Worm (Caenorhabditis elegans) whole organism, mixed stage, embryonic: Measurements from ENCODE around the gene idpp-15.

ENCODE experiments used
- M03D4.4 ChIP-seq: sonication (generic microtip); optimal IDR thresholded peaks from 2 replicates; lab custom pipeline; 2017; ENCODE audit warnings: mild to moderate bottlenecking, missing genetic modification characterization, missing compliant biosample characterization
- ceh-39 ChIP-seq: fragments of 150-350 bp; optimal IDR thresholded peaks from 2 replicates; lab custom pipeline; 2014; ENCODE audit warnings: missing biosample characterization, missing genetic modification characterization
- ceh-43 ChIP-seq: fragments of 200-800 bp; sonication (Bioruptor generic); optimal IDR thresholded peaks from 2 replicates; lab custom pipeline; 2018; ENCODE audit warnings: mild to moderate bottlenecking, missing genetic modification characterization, moderate library complexity, missing compliant biosample characterization
- ceh-83 ChIP-seq: fragments of 200-800 bp; sonication (Bioruptor generic); optimal IDR thresholded peaks from 2 replicates; lab custom pipeline; 2018; ENCODE audit warnings: mild to moderate bottlenecking, missing genetic modification characterization, missing compliant biosample characterization
- ces-1 ChIP-seq: fragments of 150-350 bp; optimal IDR thresholded peaks from 2 replicates; lab custom pipeline; 2014; ENCODE audit warnings: missing biosample characterization, missing genetic modification reagents, missing genetic modification characterization
- cnd-1 ChIP-seq: fragments of 200-800 bp; sonication (Bioruptor generic); optimal IDR thresholded peaks from 2 replicates; lab custom pipeline; 2018; ENCODE audit warnings: mild to moderate bottlenecking, missing genetic modification characterization, missing compliant biosample characterization
- elt-1 ChIP-seq: sonication (generic microtip); optimal IDR thresholded peaks from 2 replicates; lab custom pipeline; 2017; ENCODE audit warnings: missing genetic modification characterization, mild to moderate bottlenecking, missing compliant biosample characterization, antibody characterized with exemption, moderate library complexity, borderline replicate concordance; ENCODE audit not compliant: insufficient read depth
- elt-3 ChIP-seq: fragments of 150-350 bp; optimal IDR thresholded peaks from 2 replicates; lab custom pipeline; 2014; ENCODE audit warnings: missing biosample characterization, missing genetic modification characterization
- flh-1 ChIP-seq: fragments of 200-800 bp; sonication (Bioruptor generic); optimal IDR thresholded peaks from 2 replicates; lab custom pipeline; 2018; ENCODE audit warnings: mild to moderate bottlenecking, missing genetic modification characterization, moderate library complexity, missing compliant biosample characterization
- ham-2 ChIP-seq: fragments of 200-800 bp; sonication (Bioruptor generic); optimal IDR thresholded peaks from 2 replicates; lab custom pipeline; 2018; ENCODE audit warnings: mild to moderate bottlenecking, missing genetic modification characterization, missing compliant biosample characterization
- hlh-1 ChIP-seq: fragments of 150-350 bp; optimal IDR thresholded peaks from 2 replicates; lab custom pipeline; 2014; ENCODE audit warnings: missing biosample characterization, missing genetic modification reagents, missing genetic modification characterization
- lin-13 ChIP-seq: fragments of 150-350 bp; optimal IDR thresholded peaks from 2 replicates; lab custom pipeline; 2014; ENCODE audit warnings: missing biosample characterization, missing genetic modification characterization
- lin-32 ChIP-seq: fragments of 200-800 bp; sonication (Bioruptor generic); optimal IDR thresholded peaks from 2 replicates; lab custom pipeline; 2018; ENCODE audit warnings: mild to moderate bottlenecking, missing genetic modification characterization, missing compliant biosample characterization
- lsy-2 ChIP-seq: fragments of 150-350 bp; optimal IDR thresholded peaks from 2 replicates; lab custom pipeline; 2014; ENCODE audit warnings: missing biosample characterization, missing genetic modification characterization
- mab-5 ChIP-seq: fragments of 150-350 bp; optimal IDR thresholded peaks from 2 replicates; lab custom pipeline; 2014; ENCODE audit warnings: missing biosample characterization, missing genetic modification characterization
- mep-1 ChIP-seq: fragments of 150-350 bp; optimal IDR thresholded peaks from 2 replicates; lab custom pipeline; 2017; ENCODE audit warnings: missing biosample characterization, missing genetic modification reagents, missing genetic modification characterization, inconsistent platforms
- mls-2 ChIP-seq: sonication (generic microtip); optimal IDR thresholded peaks from 2 replicates; lab custom pipeline; 2016; ENCODE audit warnings: mild to moderate bottlenecking, missing genetic modification characterization, moderate library complexity, missing compliant biosample characterization
- nhr-12 ChIP-seq: fragments of 150-350 bp; optimal IDR thresholded peaks from 2 replicates; lab custom pipeline; 2014; ENCODE audit warnings: missing biosample characterization, missing genetic modification characterization
- nhr-2 ChIP-seq: fragments of 150-350 bp; optimal IDR thresholded peaks from 2 replicates; lab custom pipeline; 2014; ENCODE audit warnings: missing biosample characterization, missing genetic modification characterization
- nhr-76 ChIP-seq: sonication (generic microtip); optimal IDR thresholded peaks from 2 replicates; lab custom pipeline; 2017; ENCODE audit warnings: missing biosample characterization, missing genetic modification characterization
- pha-4 ChIP-seq: fragments of 150-350 bp; optimal IDR thresholded peaks from 2 replicates; lab custom pipeline; 2018; ENCODE audit warnings: missing biosample characterization, missing genetic modification reagents, missing genetic modification characterization
- snpc-4 ChIP-seq: fragments of 150-350 bp; optimal IDR thresholded peaks from 2 replicates; lab custom pipeline; 2014; ENCODE audit warnings: missing biosample characterization, missing genetic modification characterization
- sptf-1 ChIP-seq: sonication (generic microtip); optimal IDR thresholded peaks from 2 replicates; lab custom pipeline; 2017; ENCODE audit warnings: mild to moderate bottlenecking, missing genetic modification characterization, moderate library complexity, missing compliant biosample characterization
- tbx-8 ChIP-seq: fragments of 200-800 bp; sonication (Bioruptor generic); optimal IDR thresholded peaks from 2 replicates; lab custom pipeline; 2018; ENCODE audit warnings: mild to moderate bottlenecking, missing genetic modification characterization, moderate library complexity, missing compliant biosample characterization
- unc-120 ChIP-seq: sonication (generic microtip); optimal IDR thresholded peaks from 2 replicates; lab custom pipeline; 2017; ENCODE audit warnings: missing genetic modification characterization, missing compliant biosample characterization; ENCODE audit not compliant: poor library complexity, severe bottlenecking
- unc-39 ChIP-seq: fragments of 150-350 bp; optimal IDR thresholded peaks from 2 replicates; lab custom pipeline; 2014; ENCODE audit warnings: missing biosample characterization, missing genetic modification characterization
- unc-62 ChIP-seq: fragments of 150-350 bp; optimal IDR thresholded peaks from 2 replicates; lab custom pipeline; 2014; ENCODE audit warnings: missing biosample characterization, missing genetic modification reagents, missing genetic modification characterization
- zip-8 ChIP-seq: fragments of 150-350 bp; optimal IDR thresholded peaks from 2 replicates; lab custom pipeline; 2014; ENCODE audit warnings: missing biosample characterization, missing genetic modification characterization

idpp-15 gene

ce11 chrIII:8524773-8525172 is at the start of gene idpp-15:
Gene idpp-15 (plus strand): TSS chrIII:8525073.
- no peak for TF ChIP-seq M03D4.4 (tag; lab: Kevin White, UChicago)
- TF ChIP-seq flh-1 (GFP tag; lab: Kevin White, UChicago), result no peak
- no peak for TF ChIP-seq ceh-39 (tag; lab: Kevin White, UChicago)

ce11 chrIII:8479322-8479864 is 45.5 kb upstream of the idpp-15 start:
- TF ChIP-seq pha-4 (tag; lab: Kevin White, UChicago), result no peak
- no peak for TF ChIP-seq sptf-1
- no peak for TF ChIP-seq snpc-4 (tag; lab: Kevin White, UChicago)
- TF ChIP-seq unc-39 (tag; lab: Kevin White, UChicago), result no peak
- TF ChIP-seq lin-13, result no peak
- no peak for TF ChIP-seq lsy-2 (tag; lab: Kevin White, UChicago)
- TF ChIP-seq mls-2 (tag; lab: Kevin White, UChicago), result no peak
- TF ChIP-seq ceh-83, result no peak
- TF ChIP-seq nhr-76, result no peak
- no peak for TF ChIP-seq unc-62 (GFP tag; lab: Kevin White, UChicago)
- no peak for TF ChIP-seq cnd-1 (tag; lab: Kevin White, UChicago)
- TF ChIP-seq mab-5 (tag; lab: Kevin White, UChicago), result no peak
- no peak for TF ChIP-seq nhr-2 (tag; lab: Kevin White, UChicago)

- TF ChIP-seq unc-39 (tag; lab: Kevin White, UChicago) (no peak), lin-13 (no peak), sptf-1 (no peak), ceh-43 (GFP tag; lab: Kevin White, UChicago) (no peak), hlh-1 (peak; percentile 85)
- TF ChIP-seq, all 35 proteins: peak for 1
These were observed 44.5 kb upstream of the idpp-15 start, which contains the start of gene F42H10.6 for ce11 chrIII:8480355-8480754. Gene F42H10.6 (minus strand): TSS chrIII:8480455.

- TF ChIP-seq lin-32 (GFP tag; lab: Kevin White, UChicago), result no peak
- no peak for TF ChIP-seq ces-1 (GFP tag; lab: Kevin White, UChicago)
- TF ChIP-seq lin-13, result no peak
- TF ChIP-seq flh-1 (GFP tag; lab: Kevin White, UChicago), result no peak
- no peak for TF ChIP-seq mab-5 (tag; lab: Kevin White, UChicago)
- TF ChIP-seq ceh-43 (GFP tag; lab: Kevin White, UChicago), result no peak
- TF ChIP-seq unc-62 (GFP tag; lab: Kevin White, UChicago), result no peak
- TF ChIP-seq ceh-83, result no peak
- no peak for TF ChIP-seq snpc-4 (tag; lab: Kevin White, UChicago)
- TF ChIP-seq ham-2 (GFP tag; lab: Kevin White, UChicago), result no peak
- no peak for TF ChIP-seq nhr-2 (tag; lab: Kevin White, UChicago)
- TF ChIP-seq nhr-12 (tag; lab: Kevin White, UChicago), result no peak
- TF ChIP-seq hlh-1, result no peak
- no peak for TF ChIP-seq elt-1 (tag; lab: Kevin White, UChicago)
- no peak for TF ChIP-seq nhr-76
- no peak for TF ChIP-seq M03D4.4 (tag; lab: Kevin White, UChicago)
- no peak for TF ChIP-seq lsy-2 (tag; lab: Kevin White, UChicago)
- TF ChIP-seq ceh-39 (tag; lab: Kevin White, UChicago), result no peak
These were observed 41.0 kb upstream of the idpp-15 start, which contains the start of gene F42H10.3 for ce11 chrIII:8483853-8484252. Gene F42H10.3 (plus strand): TSS chrIII:8484153.

ce11 chrIII:8490254-8490653 is 34.6 kb upstream of the idpp-15 start, which contains the start of the genes ess-2 and F42H10.2:
Gene ess-2 (minus strand): TSS chrIII:8490352.
Gene F42H10.2 (plus strand): TSS chrIII:8490620.
- TF ChIP-seq ceh-83 (no peak), unc-120 (tag; lab: Kevin White, UChicago) (no peak), nhr-12 (tag; lab: Kevin White, UChicago) (no peak), cnd-1 (tag; lab: Kevin White, UChicago) (no peak), tbx-8 (GFP tag; lab: Kevin White, UChicago) (no peak), ceh-43 (GFP tag; lab: Kevin White, UChicago) (no peak), zip-8 (tag; lab: Kevin White, UChicago) (no peak), mab-5 (tag; lab: Kevin White, UChicago) (no peak), elt-3 (tag; lab: Kevin White, UChicago) (no peak), pha-4 (tag; lab: Kevin White, UChicago) (no peak), unc-62 (GFP tag; lab: Kevin White, UChicago) (no peak), flh-1 (GFP tag; lab: Kevin White, UChicago) (no peak), ham-2 (GFP tag; lab: Kevin White, UChicago) (no peak), nhr-76 (no peak), nhr-2 (tag; lab: Kevin White, UChicago) (no peak), mep-1 (tag; lab: Kevin White, UChicago) (peak; percentile 5), M03D4.4 (tag; lab: Kevin White, UChicago) (no peak), ces-1 (GFP tag; lab: Kevin White, UChicago) (peak; percentile 23), lsy-2 (tag; lab: Kevin White, UChicago) (peak; percentile 23)
